Worm (Caenorhabditis elegans): ENCODE data around the gene nhr-184.

DNA sequence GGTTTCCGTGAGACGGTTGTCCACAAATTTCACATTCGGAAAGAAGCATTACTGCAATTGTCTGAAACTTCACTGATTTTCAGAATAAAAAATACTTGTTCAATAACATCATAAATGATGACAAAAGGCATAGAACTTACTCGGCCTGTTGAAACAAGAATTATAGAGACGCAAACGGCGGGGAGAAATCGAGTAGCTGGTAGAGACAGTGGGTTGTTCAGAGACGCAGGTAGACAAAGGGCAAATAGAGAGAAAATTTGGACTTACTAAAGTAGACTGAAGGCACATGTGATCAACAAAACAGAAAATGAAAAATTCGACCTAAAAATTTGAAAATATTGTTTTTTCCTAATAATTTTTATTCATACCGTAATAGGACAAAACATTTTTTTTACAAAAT is 45.5 kb upstream of the nhr-184 start, which contains the start of gene nhr-182:
- TF ChIP-seq him-1 (tag; optimal IDR thresholded peaks at IDR 0.05) (no peak), W03F9.2 (tag; optimal IDR thresholded peaks at IDR 0.05) (no peak)
